Fruit fly (Drosophila melanogaster): Measurements from ENCODE around the gene CG42792.

CG42792 gene

DNA sequence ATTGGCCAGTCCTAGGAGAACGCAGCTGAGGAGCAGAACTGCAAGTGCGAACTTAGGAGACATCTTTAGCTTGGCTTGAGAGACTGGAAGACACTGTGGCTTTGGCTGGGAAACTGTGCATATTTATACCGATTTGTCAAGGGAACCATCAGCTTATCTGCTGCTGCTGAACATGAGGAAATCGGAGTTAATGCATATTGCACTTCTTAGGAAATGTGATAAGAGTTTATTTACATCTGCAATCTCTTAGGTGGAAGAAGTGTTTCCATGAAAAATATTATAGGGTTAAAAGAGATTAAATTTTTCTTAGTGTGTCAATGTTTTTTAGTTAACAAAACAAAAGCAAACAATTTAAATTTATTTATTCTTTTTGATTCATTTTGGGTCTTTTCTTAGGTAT is at the start of gene CG42792:
Gene CG42792 (minus strand): TSS at position 101 of the 400 bp plus-strand sequence.
- no peak for TF ChIP-seq CG17801 (GFP tag; optimal IDR thresholded peaks at IDR 0.05; ENCODE audit: partially characterized antibody)

DNA sequence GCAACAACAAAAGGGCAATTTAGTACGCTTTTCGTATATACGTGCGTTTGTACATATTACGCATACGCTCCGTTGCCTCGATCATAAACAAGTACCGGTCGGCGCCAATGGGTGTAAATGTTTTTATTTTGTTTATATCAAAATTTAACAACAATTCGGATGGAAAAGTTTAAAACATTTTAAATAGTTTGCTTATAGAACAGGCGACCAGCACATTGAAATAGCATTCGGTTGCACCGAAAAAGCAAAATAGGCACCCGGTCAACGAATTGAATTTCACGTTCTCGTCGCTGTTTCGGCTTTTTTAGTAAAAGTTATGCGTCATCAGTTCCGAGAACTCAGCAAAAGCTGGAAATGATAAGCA is 48.4 kb upstream of the CG42792 start:
- peak; percentile 23 for TF ChIP-seq CG17801 (GFP tag; optimal IDR thresholded peaks at IDR 0.05; ENCODE audit: partially characterized antibody)

DNA sequence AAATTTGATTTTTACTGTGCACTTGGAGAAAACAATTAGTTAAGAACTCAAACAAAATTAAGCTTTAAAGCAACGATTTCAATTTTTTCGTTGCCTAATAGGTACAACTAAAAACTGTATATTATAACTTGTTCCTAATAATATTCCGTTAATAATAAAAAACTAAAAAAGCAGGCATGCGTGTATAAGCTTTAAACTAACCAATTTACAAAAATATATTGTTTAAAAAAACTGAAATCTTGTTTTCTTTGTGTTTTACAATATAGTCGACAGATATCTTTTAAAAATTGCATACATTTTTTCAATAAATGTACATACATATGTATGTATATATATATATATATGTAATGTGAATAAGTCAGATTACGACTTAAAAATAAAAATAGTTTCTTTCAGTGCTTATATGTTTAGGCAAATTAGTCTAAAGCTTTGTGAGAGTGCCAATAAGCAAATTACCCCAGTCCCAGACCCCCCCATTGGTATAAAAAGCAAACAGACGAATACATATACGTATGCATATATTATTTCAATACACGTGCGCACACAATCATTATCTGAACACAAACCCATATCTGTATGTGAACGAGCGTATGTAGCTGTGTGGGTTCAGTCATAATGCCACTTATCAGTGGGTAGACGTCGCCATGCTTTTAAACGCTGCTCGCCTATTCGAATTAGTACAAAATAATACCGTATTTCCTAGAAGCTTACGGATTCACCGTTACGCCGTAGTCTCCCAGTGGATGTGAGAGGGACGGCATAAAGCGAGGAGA is 47.8 kb upstream of the CG42792 start:
- peak; percentile 9 for TF ChIP-seq CG17801 (GFP tag; optimal IDR thresholded peaks at IDR 0.05; ENCODE audit: partially characterized antibody)

DNA sequence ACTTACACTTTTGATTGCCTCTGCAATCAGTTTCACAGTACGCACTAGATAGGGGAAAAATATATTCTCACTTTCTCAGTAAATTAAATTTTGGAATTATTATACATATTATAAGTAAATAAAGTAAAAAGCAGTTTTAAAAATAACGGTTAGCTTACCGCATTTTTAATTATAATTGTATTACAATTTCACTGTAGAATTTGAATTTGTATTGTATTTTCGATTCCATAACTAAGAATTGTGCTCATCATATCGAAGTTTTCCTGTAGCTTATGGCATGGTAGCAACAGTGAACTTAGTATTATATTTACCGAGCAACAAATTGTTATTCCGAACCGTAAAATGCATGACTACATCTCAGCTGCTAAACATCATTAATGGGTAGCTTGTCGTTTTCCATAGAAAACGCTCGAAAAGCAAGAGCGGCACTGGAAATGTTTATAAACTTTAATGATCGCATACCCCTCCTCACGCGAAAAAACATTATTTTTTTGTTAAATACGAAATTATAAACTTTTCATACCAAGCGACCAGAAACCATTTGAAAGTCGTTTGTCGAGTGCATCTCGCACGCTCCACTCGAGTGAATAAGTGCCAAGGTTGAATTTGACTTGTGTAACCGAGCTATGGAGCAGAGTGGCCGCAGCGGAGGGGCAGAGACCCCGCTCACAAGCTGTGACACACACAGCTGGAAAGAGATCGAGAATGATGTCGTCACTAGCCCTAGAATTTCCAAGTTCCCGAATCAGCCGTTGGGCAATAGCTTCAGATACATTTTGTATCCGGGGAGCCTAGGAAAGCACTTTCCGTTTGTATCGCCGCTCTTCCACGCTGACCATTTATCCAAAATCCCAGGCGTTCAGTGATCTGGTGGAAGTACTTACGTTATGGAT is 47.0 kb upstream of the CG42792 start:
- TF ChIP-seq CG17801 (GFP tag; optimal IDR thresholded peaks at IDR 0.05; ENCODE audit: partially characterized antibody): peak; percentile 92

DNA sequence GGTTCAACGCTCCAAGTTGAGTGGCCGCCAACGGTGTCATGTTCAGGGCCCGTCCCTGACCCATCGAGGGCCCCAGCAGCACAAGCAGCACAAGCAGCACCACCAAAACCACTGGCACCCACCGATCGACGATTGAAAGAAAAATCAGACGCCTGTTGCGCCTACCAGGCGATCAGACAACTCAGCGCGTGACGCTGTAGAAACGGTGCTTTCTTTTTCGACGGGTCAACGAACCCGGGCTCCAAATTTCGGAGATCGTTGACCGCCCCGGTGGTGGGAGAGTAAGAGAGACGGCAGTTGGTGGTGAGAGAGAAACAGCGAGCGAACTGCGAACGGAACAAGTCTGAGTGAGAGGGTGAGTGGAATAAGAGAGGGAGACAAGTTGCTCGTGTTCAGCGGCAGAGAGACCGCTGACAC is 46.3 kb upstream of the CG42792 start:
- no peak for TF ChIP-seq CG17801 (GFP tag; optimal IDR thresholded peaks at IDR 0.05; ENCODE audit: partially characterized antibody)

DNA sequence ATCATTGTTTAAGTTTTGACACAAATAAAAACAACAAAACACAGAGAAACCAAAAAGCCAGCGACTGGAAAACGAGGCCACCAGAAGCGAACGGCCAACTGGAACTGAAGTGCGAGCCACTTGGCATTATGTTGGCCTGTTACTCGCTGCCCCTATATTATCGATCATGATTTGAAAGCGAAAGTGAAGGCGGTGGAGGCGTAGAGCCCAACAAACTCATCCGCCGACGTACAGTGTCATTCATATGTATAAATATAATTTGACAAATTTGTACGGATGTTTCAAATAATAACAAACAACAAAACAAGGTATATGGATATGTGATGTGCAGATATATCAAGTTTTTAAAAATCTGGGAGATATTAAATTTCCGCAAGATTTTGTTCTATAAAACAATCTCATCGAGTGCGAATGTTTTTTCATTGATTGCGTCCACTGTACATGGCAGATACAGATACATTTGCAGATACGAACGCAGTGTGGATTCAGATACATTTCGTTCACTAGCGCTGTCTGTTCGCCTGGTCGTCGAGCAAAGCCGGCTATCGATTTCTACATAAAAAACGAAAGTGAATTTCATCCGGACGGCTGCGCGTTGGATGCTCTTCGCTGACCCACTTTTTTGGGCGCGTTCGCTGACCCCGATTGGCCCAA is 45.8 kb upstream of the CG42792 start:
- peak; percentile 71 for TF ChIP-seq CG17801 (GFP tag; optimal IDR thresholded peaks at IDR 0.05; ENCODE audit: partially characterized antibody)

DNA sequence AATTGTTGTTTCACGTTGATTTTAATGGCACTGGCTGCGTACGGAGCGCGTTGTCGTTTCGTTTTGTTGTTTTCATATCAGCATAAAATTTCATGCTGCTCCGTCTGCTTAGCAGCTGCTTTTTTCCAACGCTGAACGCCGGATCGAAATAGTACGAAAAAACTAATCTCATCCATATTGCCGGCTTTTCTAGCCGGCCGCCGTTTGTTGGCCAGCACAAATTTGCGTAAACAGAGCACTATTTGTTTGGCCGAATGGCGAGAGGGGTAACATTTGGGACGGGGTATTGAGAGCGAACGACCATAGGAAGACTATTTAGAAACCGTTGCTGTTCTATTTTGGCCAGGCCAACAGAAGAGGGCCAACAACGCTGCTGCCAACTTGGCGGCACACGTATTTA is 44.6 kb upstream of the CG42792 start:
- TF ChIP-seq CG17801 (GFP tag; optimal IDR thresholded peaks at IDR 0.05; ENCODE audit: partially characterized antibody): no peak

DNA sequence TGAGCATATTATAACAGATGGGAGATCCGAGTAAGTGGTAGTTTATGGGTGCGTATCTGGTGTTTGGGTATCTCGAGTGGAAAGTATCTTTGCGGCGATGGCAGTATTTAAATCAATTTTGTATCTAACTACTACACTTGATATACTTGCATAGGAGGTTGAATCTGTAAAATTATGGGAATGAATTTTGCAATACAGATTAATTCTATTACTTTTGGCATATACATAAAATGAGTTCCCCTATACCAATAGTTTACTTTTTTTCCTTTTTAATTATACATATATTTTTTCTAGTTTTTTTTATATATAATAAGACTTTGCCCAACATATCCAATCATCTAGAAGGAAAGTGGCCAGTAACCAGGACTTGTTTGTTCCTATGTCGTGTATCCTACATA is 44.0 kb upstream of the CG42792 start:
- no peak for TF ChIP-seq CG17801 (GFP tag; optimal IDR thresholded peaks at IDR 0.05; ENCODE audit: partially characterized antibody)

DNA sequence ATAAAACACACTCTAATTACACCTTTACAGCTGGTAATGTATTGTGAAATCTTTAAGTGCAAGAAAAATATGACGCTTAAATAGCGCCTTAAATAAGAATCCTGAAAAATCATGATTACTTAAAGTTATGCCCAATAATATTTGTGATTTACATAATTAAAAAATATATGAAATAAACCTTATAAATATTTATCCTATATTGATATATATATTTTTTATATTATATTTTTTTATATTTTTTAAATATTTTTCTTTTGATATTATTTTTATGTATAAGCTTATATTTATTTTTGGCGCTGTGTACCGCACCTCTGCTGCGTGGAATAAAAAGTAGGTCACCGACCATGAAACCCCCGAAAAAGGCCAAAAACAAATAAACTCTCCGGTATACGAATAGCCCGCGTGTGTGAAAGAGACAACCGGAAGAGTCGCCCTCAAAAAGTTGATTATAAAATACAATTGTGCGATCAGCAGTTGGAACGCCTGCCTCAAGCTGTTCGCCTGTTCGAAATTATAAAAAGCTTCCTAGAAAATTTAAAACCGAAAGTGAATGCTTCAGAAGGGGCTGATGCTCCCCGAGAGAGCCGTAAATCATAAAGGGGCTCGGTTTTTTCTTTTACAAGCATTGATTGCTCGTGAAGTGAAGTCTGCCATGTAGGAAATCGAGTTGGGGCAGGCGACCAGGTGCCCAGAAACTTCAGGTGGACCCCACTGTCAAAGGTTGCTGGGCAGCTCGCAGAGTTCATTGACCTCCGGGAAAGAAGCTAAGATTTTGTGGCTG is 43.4 kb upstream of the CG42792 start:
- TF ChIP-seq CG17801 (GFP tag; optimal IDR thresholded peaks at IDR 0.05; ENCODE audit: partially characterized antibody): peak; percentile 63

DNA sequence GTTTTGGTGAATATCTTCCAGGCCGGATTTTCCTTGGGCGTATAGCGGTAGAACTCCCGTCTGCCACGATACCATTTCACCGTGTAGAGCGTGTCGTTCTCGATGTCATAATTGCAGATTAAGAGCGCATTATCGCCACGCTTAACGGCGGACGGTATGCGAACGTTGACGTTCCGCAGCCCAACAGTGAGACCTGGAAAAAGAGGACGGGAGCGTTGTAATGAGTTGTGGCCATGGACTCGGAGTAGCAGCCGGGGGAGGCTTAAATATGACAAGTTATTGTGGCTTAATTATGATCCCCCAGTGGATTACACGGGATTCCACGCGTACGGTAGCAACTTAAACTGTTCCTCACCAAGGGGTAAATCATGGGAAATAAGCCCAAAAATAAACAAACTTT is 42.8 kb upstream of the CG42792 start:
- TF ChIP-seq CG17801 (GFP tag; optimal IDR thresholded peaks at IDR 0.05; ENCODE audit: partially characterized antibody): no peak

DNA sequence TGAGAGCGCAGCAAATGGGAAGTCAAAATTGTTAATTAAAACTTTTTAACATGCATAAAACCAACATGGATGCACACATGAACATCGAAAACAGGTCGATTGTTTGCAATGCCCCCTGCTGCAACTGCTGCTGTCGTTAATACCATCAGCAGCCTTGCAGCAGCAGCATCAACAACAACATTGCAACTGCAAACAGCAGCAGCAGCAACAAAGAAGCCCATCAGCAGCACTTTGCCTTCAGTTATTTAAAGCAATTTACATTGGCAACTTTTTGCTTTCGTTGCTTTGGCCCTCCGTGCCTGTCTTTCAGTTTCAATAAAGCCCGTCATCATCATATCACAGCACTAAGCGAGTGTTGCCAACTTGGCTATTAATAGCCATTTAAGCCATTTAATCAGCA is 42.1 kb upstream of the CG42792 start:
- no peak for TF ChIP-seq CG17801 (GFP tag; optimal IDR thresholded peaks at IDR 0.05; ENCODE audit: partially characterized antibody)

DNA sequence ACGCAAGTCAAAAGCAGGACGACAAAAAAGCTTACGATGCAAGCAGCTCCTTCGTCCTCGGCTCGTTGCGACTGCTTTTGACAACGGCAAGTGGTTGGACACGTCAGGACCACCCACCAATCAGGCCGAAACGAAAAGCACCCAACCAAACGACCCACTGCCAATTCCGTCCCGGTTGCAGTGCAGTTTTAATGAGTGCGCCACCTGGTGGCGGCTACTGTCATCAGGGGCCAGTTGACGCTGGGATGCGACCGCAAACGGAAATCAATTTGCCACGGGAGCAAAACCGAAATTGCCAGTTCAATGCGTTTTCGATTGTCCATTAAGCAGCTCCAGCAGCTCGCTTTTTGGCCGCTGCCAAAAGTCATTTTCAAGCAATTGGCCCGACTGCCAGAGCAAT is 38.5 kb upstream of the CG42792 start:
- no peak for TF ChIP-seq CG17801 (GFP tag; optimal IDR thresholded peaks at IDR 0.05; ENCODE audit: partially characterized antibody)

DNA sequence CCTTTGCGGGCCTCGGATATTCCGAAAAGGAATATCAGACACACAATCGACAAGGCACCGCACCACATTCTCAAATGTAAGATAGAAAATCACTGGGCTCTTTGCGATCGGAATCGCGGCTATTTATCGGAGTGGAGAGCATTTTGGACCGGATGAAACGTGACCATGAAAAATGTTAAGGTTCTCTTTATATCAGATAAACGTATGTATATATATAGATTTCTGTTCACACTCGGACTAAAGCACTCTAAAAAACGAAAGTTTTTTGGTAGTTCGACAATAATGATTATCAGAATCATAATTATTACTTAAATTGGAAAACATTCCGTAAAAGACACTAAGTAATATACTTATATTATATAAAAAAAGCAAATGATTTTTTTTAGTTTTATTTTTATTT is 37.0 kb upstream of the CG42792 start, which contains the start of gene CG31821:
Gene CG31821 (minus strand): TSS at position 101 of the 400 bp plus-strand sequence.
- no peak for TF ChIP-seq CG17801 (GFP tag; optimal IDR thresholded peaks at IDR 0.05; ENCODE audit: partially characterized antibody)

DNA sequence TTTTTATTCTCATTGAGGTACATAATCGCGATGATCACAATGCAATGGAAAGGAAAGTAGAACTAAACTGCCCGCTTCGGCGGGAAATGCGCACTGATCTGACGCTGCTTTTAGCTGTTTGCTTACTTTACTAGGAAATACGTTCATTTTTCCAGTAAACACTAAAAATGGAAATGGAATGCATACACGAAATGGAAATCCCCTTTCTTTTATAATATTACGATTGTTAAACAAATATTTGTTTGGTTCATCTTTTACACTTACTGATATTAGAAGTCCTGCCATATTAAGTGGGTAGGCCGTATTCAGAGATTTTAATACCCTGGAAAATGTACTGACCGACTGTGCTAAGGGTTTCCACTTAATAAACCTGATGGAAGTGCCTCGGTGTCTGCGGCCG is 35.2 kb upstream of the CG42792 start, which contains the start of gene CG31823:
Gene CG31823 (minus strand): TSS at position 101 of the 400 bp plus-strand sequence.
- TF ChIP-seq CG17801 (GFP tag; optimal IDR thresholded peaks at IDR 0.05; ENCODE audit: partially characterized antibody): no peak

DNA sequence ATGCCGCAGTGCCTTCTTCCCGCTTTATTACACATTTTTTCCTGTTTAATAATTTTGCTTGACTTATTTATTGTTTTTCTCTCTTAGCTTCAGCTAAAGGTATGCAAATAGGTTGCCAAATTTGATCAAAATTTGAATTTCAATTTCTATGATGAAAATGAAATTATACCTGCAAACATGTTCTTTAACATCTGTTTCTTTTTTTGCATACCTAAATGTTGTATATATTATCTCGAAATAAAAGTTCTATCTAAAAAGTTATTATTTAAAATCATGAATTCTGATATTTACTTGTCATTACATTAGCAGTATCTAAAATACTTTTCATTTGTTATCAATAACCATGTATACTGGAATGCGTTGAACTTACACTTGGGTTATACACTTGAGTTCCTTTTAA is 29.9 kb upstream of the CG42792 start, which contains the start of gene CG31735:
Gene CG31735 (plus strand): TSS at position 301 of the 400 bp plus-strand sequence.
- no peak for TF ChIP-seq CG17801 (GFP tag; optimal IDR thresholded peaks at IDR 0.05; ENCODE audit: partially characterized antibody)
